Fruit fly (Drosophila melanogaster): ENCODE data around the gene Plp.

Plp gene

DNA sequence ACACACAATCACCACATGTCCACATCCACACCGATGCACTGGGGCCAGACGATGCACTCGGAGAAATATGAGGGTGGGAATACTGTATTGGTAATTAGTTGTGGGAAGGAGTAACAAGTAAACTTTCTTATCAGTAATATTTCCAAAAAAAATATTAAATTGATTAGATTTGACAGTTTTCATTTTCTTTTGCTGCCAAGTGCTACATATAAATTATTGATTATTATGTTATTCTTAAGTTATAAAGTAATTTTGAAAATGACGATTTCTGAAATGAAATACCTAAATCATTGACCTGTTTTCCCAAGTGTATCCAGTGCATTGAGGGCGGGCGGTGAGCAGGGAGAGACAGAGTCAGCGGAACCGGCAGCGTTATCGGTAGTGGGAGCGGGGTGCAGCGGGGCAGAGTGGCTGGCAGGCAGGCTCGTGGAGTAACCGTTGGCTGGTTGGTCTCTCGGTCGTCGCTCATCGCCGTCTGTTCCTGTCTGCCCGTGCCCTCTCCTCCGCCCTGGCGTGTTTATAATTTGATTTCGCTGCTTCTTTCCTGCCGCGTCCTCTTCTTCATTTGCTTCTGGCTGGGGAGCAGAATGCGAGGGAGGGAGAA, 13.4 kb upstream of the Plp start (continued):
- no peak for TF ChIP-seq sima (GFP tag; optimal IDR thresholded peaks at IDR 0.05)
- no peak for TF ChIP-seq HLH4C (GFP tag; IDR thresholded peaks at IDR 0.05; ENCODE audit: partially characterized antibody)
- TF ChIP-seq Ptx1 (GFP tag; IDR thresholded peaks at IDR 0.05): peak; percentile 45; the same call in 1 of the 2 replicates
- no peak for TF ChIP-seq CG4404 (GFP tag; IDR thresholded peaks at IDR 0.05)
- peak; percentile 54; the same call in 2 of the 3 replicates for TF ChIP-seq row (GFP tag; IDR thresholded peaks at IDR 0.05)
- no peak for TF ChIP-seq CG16813 (GFP tag; IDR thresholded peaks at IDR 0.05; ENCODE audit: partially characterized antibody)
- TF ChIP-seq tio (GFP tag; optimal IDR thresholded peaks at IDR 0.05): peak; percentile 56
- TF ChIP-seq lilli (GFP tag; optimal IDR thresholded peaks at IDR 0.05): peak; percentile 7
- peak; percentile 28; the same call in 1 of the 2 replicates for TF ChIP-seq HLH3B (GFP tag; IDR thresholded peaks at IDR 0.05)
- no peak for TF ChIP-seq NFAT (GFP tag; IDR thresholded peaks at IDR 0.05)
- peak; percentile 84 for TF ChIP-seq crol (GFP tag; IDR thresholded peaks at IDR 0.05)
- TF ChIP-seq fd3F (GFP tag; optimal IDR thresholded peaks at IDR 0.05): no peak
- no peak for TF ChIP-seq Adf1 (GFP tag; IDR thresholded peaks at IDR 0.05)
- TF ChIP-seq Jarid2 (GFP tag; optimal IDR thresholded peaks at IDR 0.05): no peak
- TF ChIP-seq CG10209 (GFP tag; optimal IDR thresholded peaks at IDR 0.05): no peak
- TF ChIP-seq CG3995 (GFP tag; optimal IDR thresholded peaks at IDR 0.05): no peak
- no peak for TF ChIP-seq btn (GFP tag; optimal IDR thresholded peaks at IDR 0.05)
- TF ChIP-seq Rx (GFP tag; IDR thresholded peaks at IDR 0.05): no peak
- TF ChIP-seq br (optimal IDR thresholded peaks at IDR 0.05): no peak
- no peak for TF ChIP-seq eyg (GFP tag; optimal IDR thresholded peaks at IDR 0.05)
- no peak for TF ChIP-seq pfk (GFP tag; optimal IDR thresholded peaks at IDR 0.05)
- TF ChIP-seq gem (tag; optimal IDR thresholded peaks at IDR 0.05): peak; percentile 79
- no peak for TF ChIP-seq odd (GFP tag; optimal IDR thresholded peaks at IDR 0.05)
- no peak for TF ChIP-seq inv (GFP tag; IDR thresholded peaks at IDR 0.05; ENCODE audit: partially characterized antibody)
- TF ChIP-seq CG2129 (GFP tag; IDR thresholded peaks at IDR 0.05; ENCODE audit: partially characterized antibody): no peak
- TF ChIP-seq CG17186 (GFP tag; optimal IDR thresholded peaks at IDR 0.05): no peak
- no peak for TF ChIP-seq vnd (GFP tag; IDR thresholded peaks at IDR 0.05; ENCODE audit: partially characterized antibody)
- TF ChIP-seq CG12659 (GFP tag; optimal IDR thresholded peaks at IDR 0.05): no peak
- peak; percentile 3 for TF ChIP-seq CG6683 (GFP tag; optimal IDR thresholded peaks at IDR 0.05)
- no peak for TF ChIP-seq rib (GFP tag; IDR thresholded peaks at IDR 0.05)
- no peak for TF ChIP-seq lov (optimal IDR thresholded peaks at IDR 0.05)
- no peak for TF ChIP-seq lov (GFP tag; IDR thresholded peaks at IDR 0.05)
- TF ChIP-seq hb (GFP tag; IDR thresholded peaks at IDR 0.05; ENCODE audit: partially characterized antibody): no peak
- TF ChIP-seq sd (tag; optimal IDR thresholded peaks at IDR 0.05): no peak
- no peak for TF ChIP-seq CG15479 (GFP tag; optimal IDR thresholded peaks at IDR 0.05)
- no peak for TF ChIP-seq pita (GFP tag; optimal IDR thresholded peaks at IDR 0.05)
- TF ChIP-seq oc (tag; optimal IDR thresholded peaks at IDR 0.05): no peak
- TF ChIP-seq CG1832 (GFP tag; optimal IDR thresholded peaks at IDR 0.05): peak; percentile 25
- no peak for TF ChIP-seq sna (GFP tag; IDR thresholded peaks at IDR 0.05; ENCODE audit: partially characterized antibody)
- peak in 1 of 2 experiments; percentile 1 for TF ChIP-seq chif (GFP tag; optimal IDR thresholded peaks at IDR 0.05)
- no peak for TF ChIP-seq yki (optimal IDR thresholded peaks at IDR 0.05)
- TF ChIP-seq CG10543 (GFP tag; optimal IDR thresholded peaks at IDR 0.05): no peak
- TF ChIP-seq mam (GFP tag; optimal IDR thresholded peaks at IDR 0.05): no peak
- TF ChIP-seq jing (GFP tag; optimal IDR thresholded peaks at IDR 0.05): no peak
- no peak for TF ChIP-seq Nf-YC (tag; optimal IDR thresholded peaks at IDR 0.05)
- TF ChIP-seq ems (GFP tag; optimal IDR thresholded peaks at IDR 0.05): no peak
- TF ChIP-seq stc (GFP tag; IDR thresholded peaks at IDR 0.05): no peak
- no peak for TF ChIP-seq hth (optimal IDR thresholded peaks at IDR 0.05)
- no peak for TF ChIP-seq sob (GFP tag; IDR thresholded peaks at IDR 0.05)
- TF ChIP-seq pzg (GFP tag; optimal IDR thresholded peaks at IDR 0.05): no peak

Data from whole organism, embryonic.